Fruit fly (Drosophila melanogaster): ENCODE results near the gene CG31279.

Gene CG31279

dm6 chr3R:16448378-16449134 lies 18.1 kb downstream of the CG31279 start (continued):
- TF ChIP-seq CG31365 (tag; optimal IDR thresholded peaks at IDR 0.05): peak; percentile 54
- peak; percentile 47 for TF ChIP-seq fd64A (GFP tag; optimal IDR thresholded peaks at IDR 0.05)
- peak; percentile 90 for TF ChIP-seq unpg (GFP tag; optimal IDR thresholded peaks at IDR 0.05)
- peak; percentile 75 for TF ChIP-seq CG9727 (GFP tag; optimal IDR thresholded peaks at IDR 0.05)
- TF ChIP-seq Hr51 (GFP tag; optimal IDR thresholded peaks at IDR 0.05): peak in 1 of 2 experiments; percentile 73
- TF ChIP-seq pfk (GFP tag; optimal IDR thresholded peaks at IDR 0.05): no peak
- peak; percentile 47 for TF ChIP-seq emc (GFP tag; optimal IDR thresholded peaks at IDR 0.05)
- TF ChIP-seq br (optimal IDR thresholded peaks at IDR 0.05): no peak
- TF ChIP-seq CG4404 (GFP tag; IDR thresholded peaks at IDR 0.05): peak; percentile 38
- peak; percentile 79 for TF ChIP-seq PHDP (tag; optimal IDR thresholded peaks at IDR 0.05)
- TF ChIP-seq HLHmδ (GFP tag; optimal IDR thresholded peaks at IDR 0.05): no peak
- no peak for TF ChIP-seq CG15479 (GFP tag; optimal IDR thresholded peaks at IDR 0.05)
- peak; percentile 60 for TF ChIP-seq CG10654 (GFP tag; optimal IDR thresholded peaks at IDR 0.05)
- no peak for TF ChIP-seq CG7271 (tag; optimal IDR thresholded peaks at IDR 0.05)
- TF ChIP-seq Dll (GFP tag; IDR thresholded peaks at IDR 0.05; ENCODE audit: partially characterized antibody): no peak
- TF ChIP-seq Fer1 (GFP tag; optimal IDR thresholded peaks at IDR 0.05): peak; percentile 67
- TF ChIP-seq tll (GFP tag; optimal IDR thresholded peaks at IDR 0.05): no peak
- TF ChIP-seq slp2 (GFP tag; optimal IDR thresholded peaks at IDR 0.05): peak; percentile 37
- TF ChIP-seq pros (GFP tag; optimal IDR thresholded peaks at IDR 0.05): no peak
- peak; percentile 54 for TF ChIP-seq odd (GFP tag; optimal IDR thresholded peaks at IDR 0.05)
- TF ChIP-seq E2f2 (GFP tag; IDR thresholded peaks at IDR 0.05): no peak; the same call in 1 of the 2 replicates
- peak; percentile 33 for TF ChIP-seq Meics (GFP tag; optimal IDR thresholded peaks at IDR 0.05)
- TF ChIP-seq crc (GFP tag; optimal IDR thresholded peaks at IDR 0.05): peak; percentile 50
- no peak for TF ChIP-seq Sry-δ (GFP tag; optimal IDR thresholded peaks at IDR 0.05)
- TF ChIP-seq BEAF-32 (GFP tag; optimal IDR thresholded peaks at IDR 0.05): no peak
- no peak for TF ChIP-seq sc (optimal IDR thresholded peaks at IDR 0.05)
- TF ChIP-seq sc (GFP tag; optimal IDR thresholded peaks at IDR 0.05): no peak
- no peak for TF ChIP-seq CG31388 (GFP tag; optimal IDR thresholded peaks at IDR 0.05)
- no peak for TF ChIP-seq CG8281 (tag; optimal IDR thresholded peaks at IDR 0.05)
- TF ChIP-seq hbn (GFP tag; IDR thresholded peaks at IDR 0.05; ENCODE audit: partially characterized antibody): no peak
- peak; percentile 19 for TF ChIP-seq onecut (GFP tag; IDR thresholded peaks at IDR 0.05)
- TF ChIP-seq ATbp (GFP tag; optimal IDR thresholded peaks at IDR 0.05): peak; percentile 79
- no peak for TF ChIP-seq btn (GFP tag; optimal IDR thresholded peaks at IDR 0.05)
- TF ChIP-seq HLH4C (GFP tag; IDR thresholded peaks at IDR 0.05; ENCODE audit: partially characterized antibody): no peak
- peak; percentile 72 for TF ChIP-seq ind (GFP tag; optimal IDR thresholded peaks at IDR 0.05)
- TF ChIP-seq H15 (GFP tag; IDR thresholded peaks at IDR 0.05): peak; percentile 88
- peak; percentile 30 for TF ChIP-seq CG11093 (GFP tag; IDR thresholded peaks at IDR 0.05)
- no peak for TF ChIP-seq CG11723 (GFP tag; optimal IDR thresholded peaks at IDR 0.05)
- peak; percentile 64 for TF ChIP-seq CG12391 (tag; optimal IDR thresholded peaks at IDR 0.05)
- TF ChIP-seq HHEX (GFP tag; optimal IDR thresholded peaks at IDR 0.05): peak; percentile 10
- TF ChIP-seq ewg (GFP tag; optimal IDR thresholded peaks at IDR 0.05): peak; percentile 46
- no peak for TF ChIP-seq CG14965 (GFP tag; optimal IDR thresholded peaks at IDR 0.05; ENCODE audit: borderline replicate concordance)
- no peak for TF ChIP-seq CG34224 (GFP tag; IDR thresholded peaks at IDR 0.05; ENCODE audit: partially characterized antibody)
- no peak for TF ChIP-seq CG12104 (GFP tag; optimal IDR thresholded peaks at IDR 0.05)
- peak; percentile 65 for TF ChIP-seq toy (GFP tag; IDR thresholded peaks at IDR 0.05)
- peak; percentile 54; the same call in 1 of the 2 replicates for TF ChIP-seq al (GFP tag; IDR thresholded peaks at IDR 0.05)
- TF ChIP-seq so (GFP tag; IDR thresholded peaks at IDR 0.05): peak; percentile 59; the same call in 2 of the 3 replicates
- TF ChIP-seq CG8924 (tag; optimal IDR thresholded peaks at IDR 0.05): peak; percentile 43

Measured in whole organism, embryonic.